Fruit fly (Drosophila melanogaster) whole organism, prepupa: ENCODE results near the gene CG6878.

Experiments used
- CG10631 ChIP-seq: fragments of 200-800 bp; sonication (Bioruptor generic); optimal IDR thresholded peaks from 2 replicates; lab custom pipeline; 2016; ENCODE audit warnings: missing biosample characterization, missing genetic modification characterization
- Eip75B ChIP-seq: fragments of 200-800 bp; sonication (Bioruptor generic); optimal IDR thresholded peaks from 3 replicates; lab custom pipeline; 2016; ENCODE audit warnings: missing biosample characterization, missing genetic modification characterization
- Smox ChIP-seq: fragments of 200-800 bp; sonication (Bioruptor generic); optimal IDR thresholded peaks from 3 replicates; lab custom pipeline; 2016; ENCODE audit warnings: missing biosample characterization, missing genetic modification characterization
- Sox14 ChIP-seq: fragments of 200-800 bp; sonication (Bioruptor generic); optimal IDR thresholded peaks from 3 replicates; lab custom pipeline; 2016; ENCODE audit warnings: missing biosample characterization, missing genetic modification characterization
- dsx ChIP-seq: fragments of 200-800 bp; optimal IDR thresholded peaks from 3 replicates; lab custom pipeline; 2019; ENCODE audit warnings: missing biosample characterization, mild to moderate bottlenecking, missing genetic modification characterization, moderate library complexity; ENCODE audit not compliant: poor library complexity, severe bottlenecking

dm6 chr3L:15169795-15170194 lies 8.2 kb downstream of the CG6878 start:
- TF ChIP-seq dsx (GFP tag; lab: Kevin White, UChicago) (no peak), Sox14 (GFP tag; lab: Kevin White, UChicago) (no peak), CG10631 (GFP tag; lab: Kevin White, UChicago) (no peak), Smox (GFP tag; lab: Kevin White, UChicago) (no peak), Eip75B (GFP tag; lab: Kevin White, UChicago) (no peak)
